Fruit fly (Drosophila melanogaster): ENCODE results near the gene Dbct.

The Dbct gene

DNA sequence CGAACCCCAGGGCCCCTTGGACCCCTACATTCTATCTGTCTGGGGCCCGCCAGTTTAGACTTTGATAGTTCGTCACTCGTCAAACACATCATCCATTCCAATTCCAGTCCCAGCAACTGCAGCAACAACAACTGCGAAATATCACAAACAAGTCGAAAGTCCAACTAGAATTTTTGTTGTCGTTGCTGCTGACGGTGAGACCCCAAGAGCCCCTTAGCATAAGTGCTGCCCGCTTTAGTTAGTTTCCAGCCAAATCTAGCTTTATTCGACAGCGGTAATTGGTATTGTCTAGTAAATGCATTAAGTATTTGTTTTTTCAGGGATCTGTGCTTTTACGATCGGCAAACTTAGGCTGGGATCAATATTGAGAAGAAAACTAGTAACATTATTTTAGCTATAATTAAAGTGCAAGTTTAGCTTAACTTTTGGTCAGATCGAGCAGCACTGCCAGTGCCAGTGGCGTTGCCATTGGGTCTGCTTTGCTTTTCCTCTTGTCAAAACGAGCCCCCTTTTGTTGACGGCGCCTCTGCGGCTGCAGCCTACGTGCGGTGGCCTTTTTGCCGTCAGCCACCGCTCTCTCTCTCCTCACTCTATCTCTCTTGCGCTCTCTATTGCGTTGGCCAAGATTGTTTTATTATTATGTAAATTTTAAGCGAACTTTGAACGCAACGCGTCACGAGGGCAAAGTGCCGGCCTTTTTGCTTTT is 11.1 kb upstream of the Dbct start (continued):
- TF ChIP-seq CG11723 (GFP tag; optimal IDR thresholded peaks at IDR 0.05) (peak; percentile 85), CG14050 (GFP tag; IDR thresholded peaks at IDR 0.05) (peak; percentile 70), CG4282 (GFP tag; optimal IDR thresholded peaks at IDR 0.05) (peak; percentile 86), sens (GFP tag) (peak; percentile 97), Atf3 (GFP tag; optimal IDR thresholded peaks at IDR 0.05) (peak; percentile 88), ara (GFP tag; IDR thresholded peaks at IDR 0.05) (peak; percentile 68), CG3407 (GFP tag; optimal IDR thresholded peaks at IDR 0.05) (peak; percentile 71), mirr (GFP tag; optimal IDR thresholded peaks at IDR 0.05) (peak; percentile 76), hbn (GFP tag; IDR thresholded peaks at IDR 0.05; ENCODE audit: partially characterized antibody) (no peak), Usf (GFP tag; optimal IDR thresholded peaks at IDR 0.05) (peak; percentile 67), CG9876 (GFP tag; optimal IDR thresholded peaks at IDR 0.05) (peak; percentile 89), h (optimal IDR thresholded peaks at IDR 0.05) (no peak), Vsx1 (GFP tag; optimal IDR thresholded peaks at IDR 0.05) (peak; percentile 50), CG12104 (GFP tag; optimal IDR thresholded peaks at IDR 0.05) (peak; percentile 84), Eip74EF (GFP tag; optimal IDR thresholded peaks at IDR 0.05) (peak in 1 of 2 experiments; percentile 80), CG8388 (GFP tag; optimal IDR thresholded peaks at IDR 0.05) (peak; percentile 78), MBD-R2 (GFP tag; IDR thresholded peaks at IDR 0.05) (peak; percentile 60), p53 (GFP tag; optimal IDR thresholded peaks at IDR 0.05) (peak; percentile 86), CG7556 (GFP tag; optimal IDR thresholded peaks at IDR 0.05) (peak; percentile 93), CG33213 (GFP tag; optimal IDR thresholded peaks at IDR 0.05) (peak; percentile 81), peb (GFP tag; IDR thresholded peaks at IDR 0.05) (peak; percentile 33; the same call in 1 of the 2 replicates), CG10321 (GFP tag; IDR thresholded peaks at IDR 0.05) (no peak), stc (GFP tag; IDR thresholded peaks at IDR 0.05) (peak; percentile 78), CG11247 (GFP tag; IDR thresholded peaks at IDR 0.05) (peak; percentile 90), gt (GFP tag; IDR thresholded peaks at IDR 0.05) (peak; percentile 79), CG12236 (GFP tag; optimal IDR thresholded peaks at IDR 0.05) (peak; percentile 78), Sox100B (GFP tag; optimal IDR thresholded peaks at IDR 0.05) (peak; percentile 84), Mad (GFP tag; optimal IDR thresholded peaks at IDR 0.05) (peak; percentile 86), salm (tag; optimal IDR thresholded peaks at IDR 0.05) (no peak), lilli (GFP tag; optimal IDR thresholded peaks at IDR 0.05) (peak; percentile 97), tup (GFP tag; optimal IDR thresholded peaks at IDR 0.05) (peak; percentile 82), dati (GFP tag; IDR thresholded peaks at IDR 0.05) (peak; percentile 75), cas (GFP tag; IDR thresholded peaks at IDR 0.05) (peak; percentile 72), Xbp1 (GFP tag; optimal IDR thresholded peaks at IDR 0.05) (peak; percentile 94), Dfd (GFP tag; optimal IDR thresholded peaks at IDR 0.05) (no peak), sim (GFP tag; IDR thresholded peaks at IDR 0.05) (0 out of 2 replicates have a peak, but pooled peaks have one; percentile 4), sc (optimal IDR thresholded peaks at IDR 0.05) (no peak), sc (GFP tag; optimal IDR thresholded peaks at IDR 0.05) (peak; percentile 48), CG2875 (GFP tag; optimal IDR thresholded peaks at IDR 0.05) (peak; percentile 68), pum (GFP tag; optimal IDR thresholded peaks at IDR 0.05) (peak; percentile 91), dpn (GFP tag; optimal IDR thresholded peaks at IDR 0.05) (peak; percentile 93 to 94), rib (GFP tag; IDR thresholded peaks at IDR 0.05) (peak; percentile 88), CG2116 (GFP tag; optimal IDR thresholded peaks at IDR 0.05) (peak; percentile 50), vvl (GFP tag; IDR thresholded peaks at IDR 0.05) (peak; percentile 91), bab2 (GFP tag; optimal IDR thresholded peaks at IDR 0.05) (peak; percentile 91), CG17359 (tag; optimal IDR thresholded peaks at IDR 0.05) (peak; percentile 84), ro (GFP tag; IDR thresholded peaks at IDR 0.05) (peak; percentile 80), Lhr (GFP tag; optimal IDR thresholded peaks at IDR 0.05) (peak; percentile 53), CG2120 (GFP tag; optimal IDR thresholded peaks at IDR 0.05) (peak; percentile 97), CG18011 (GFP tag; optimal IDR thresholded peaks at IDR 0.05) (peak; percentile 76), tx (GFP tag; optimal IDR thresholded peaks at IDR 0.05) (peak; percentile 94)

Data from whole organism, embryonic.